Worm (Caenorhabditis elegans) whole organism, L3 larva: ENCODE data around the gene exp-1.

Source experiments
- aly-2 ChIP-seq: fragments of 150-350 bp; optimal IDR thresholded peaks from 2 replicates; lab custom pipeline; 2014; ENCODE audit warnings: missing biosample characterization, missing genetic modification characterization
- ceh-28 ChIP-seq: fragments of 150-350 bp; optimal IDR thresholded peaks from 2 replicates; lab custom pipeline; 2014; ENCODE audit warnings: missing biosample characterization, missing genetic modification reagents, missing genetic modification characterization
- daf-12 ChIP-seq: fragments of 150-350 bp; optimal IDR thresholded peaks from 2 replicates; lab custom pipeline; 2014; ENCODE audit warnings: missing biosample characterization, missing genetic modification reagents, missing genetic modification characterization
- egl-27 ChIP-seq: sonication (generic microtip); optimal IDR thresholded peaks from 4 replicates; lab custom pipeline; 2017; ENCODE audit warnings: missing biosample characterization, missing genetic modification reagents, missing genetic modification characterization
- elt-1 ChIP-seq: fragments of 150-350 bp; optimal IDR thresholded peaks from 2 replicates; lab custom pipeline; 2014; ENCODE audit warnings: missing biosample characterization, missing genetic modification characterization
- elt-2 ChIP-seq: sonication (generic microtip); optimal IDR thresholded peaks from 2 replicates; lab custom pipeline; 2016; ENCODE audit warnings: missing genetic modification reagents, mild to moderate bottlenecking, missing genetic modification characterization, missing compliant biosample characterization
- elt-3 ChIP-seq, 3 experiments: fragments of 150-350 bp in 1 of 3; sonication (generic microtip) in 2 of 3; optimal IDR thresholded peaks; 2 replicates in 2 of 3; 4 replicates in 1 of 3; lab custom pipeline; 2014 to 2017; ENCODE audit warnings: missing biosample characterization in 3 of 3, missing genetic modification characterization in 3 of 3
- eor-1 ChIP-seq, 2 experiments: fragments of 150-350 bp; optimal IDR thresholded peaks; 2 replicates each; lab custom pipeline; 2014 to 2018; ENCODE audit warnings: missing biosample characterization in 2 of 2, missing genetic modification characterization in 2 of 2
- fkh-10 ChIP-seq: sonication (generic microtip); optimal IDR thresholded peaks from 2 replicates; lab custom pipeline; 2017; ENCODE audit warnings: missing biosample characterization, missing genetic modification reagents, missing genetic modification characterization
- fkh-2 ChIP-seq: fragments of 150-350 bp; optimal IDR thresholded peaks from 2 replicates; lab custom pipeline; 2014; ENCODE audit warnings: missing biosample characterization, missing genetic modification reagents, missing genetic modification characterization
- fos-1 ChIP-seq: fragments of 150-350 bp; optimal IDR thresholded peaks from 2 replicates; lab custom pipeline; 2014; ENCODE audit warnings: missing biosample characterization, missing genetic modification characterization
- jun-1 ChIP-seq: fragments of 150-350 bp; optimal IDR thresholded peaks from 2 replicates; lab custom pipeline; 2014; ENCODE audit warnings: missing biosample characterization, missing genetic modification reagents, missing genetic modification characterization
- lin-15B ChIP-seq: fragments of 150-350 bp; optimal IDR thresholded peaks from 2 replicates; lab custom pipeline; 2014; ENCODE audit warnings: missing biosample characterization, missing genetic modification characterization
- lin-39 ChIP-seq: fragments of 150-350 bp; optimal IDR thresholded peaks from 2 replicates; lab custom pipeline; 2018; ENCODE audit warnings: missing biosample characterization, missing genetic modification reagents, missing genetic modification characterization
- lsy-12 ChIP-seq: sonication (generic microtip); optimal IDR thresholded peaks from 2 replicates; lab custom pipeline; 2016; ENCODE audit warnings: mild to moderate bottlenecking, missing genetic modification characterization, missing compliant biosample characterization
- mml-1 ChIP-seq: fragments of 150-350 bp; sonication (generic microtip); optimal IDR thresholded peaks from 3 replicates; lab custom pipeline; 2014; ENCODE audit warnings: missing biosample characterization, missing genetic modification characterization
- nfya-1 ChIP-seq: sonication (generic microtip); optimal IDR thresholded peaks from 2 replicates; lab custom pipeline; 2017; ENCODE audit warnings: missing genetic modification characterization, mild to moderate bottlenecking, missing compliant biosample characterization, antibody characterized with exemption, moderate library complexity; ENCODE audit not compliant: insufficient read depth
- nhr-11 ChIP-seq: fragments of 150-350 bp; optimal IDR thresholded peaks from 2 replicates; lab custom pipeline; 2014; ENCODE audit warnings: missing biosample characterization, missing genetic modification characterization
- nhr-12 ChIP-seq: fragments of 150-350 bp; optimal IDR thresholded peaks from 2 replicates; lab custom pipeline; 2014; ENCODE audit warnings: missing biosample characterization, missing genetic modification characterization
- nhr-237 ChIP-seq: fragments of 150-350 bp; optimal IDR thresholded peaks from 2 replicates; lab custom pipeline; 2014; ENCODE audit warnings: missing biosample characterization, missing genetic modification characterization
- nhr-25 ChIP-seq: sonication (generic microtip); optimal IDR thresholded peaks from 2 replicates; lab custom pipeline; 2017; ENCODE audit warnings: missing biosample characterization, missing genetic modification characterization
- nhr-28 ChIP-seq: fragments of 150-350 bp; optimal IDR thresholded peaks from 2 replicates; lab custom pipeline; 2014; ENCODE audit warnings: missing biosample characterization, missing genetic modification characterization
- nhr-43 ChIP-seq: sonication (generic microtip); optimal IDR thresholded peaks from 2 replicates; lab custom pipeline; 2016; ENCODE audit warnings: mild to moderate bottlenecking, missing genetic modification characterization, missing compliant biosample characterization; ENCODE audit not compliant: poor library complexity, severe bottlenecking
- nhr-76 ChIP-seq: fragments of 150-350 bp; sonication (generic microtip); optimal IDR thresholded peaks from 5 replicates; lab custom pipeline; 2014; ENCODE audit warnings: missing biosample characterization, missing genetic modification characterization
- pha-4 ChIP-seq: fragments of 150-350 bp; optimal IDR thresholded peaks from 2 replicates; lab custom pipeline; 2014; ENCODE audit warnings: missing biosample characterization, missing genetic modification reagents, missing genetic modification characterization
- pqm-1 ChIP-seq: fragments of 150-350 bp; optimal IDR thresholded peaks from 2 replicates; lab custom pipeline; 2017; ENCODE audit warnings: missing biosample characterization, missing genetic modification characterization, inconsistent platforms
- sea-2 ChIP-seq: fragments of 150-350 bp; sonication (generic microtip); optimal IDR thresholded peaks from 4 replicates; lab custom pipeline; 2014; ENCODE audit warnings: missing biosample characterization, missing genetic modification reagents, missing genetic modification characterization
- skn-1 ChIP-seq: fragments of 150-350 bp; optimal IDR thresholded peaks from 2 replicates; lab custom pipeline; 2014; ENCODE audit warnings: missing biosample characterization, missing genetic modification characterization
- snpc-4 ChIP-seq: fragments of 150-350 bp; optimal IDR thresholded peaks from 2 replicates; lab custom pipeline; 2014; ENCODE audit warnings: missing biosample characterization, missing genetic modification characterization
- tbx-2 ChIP-seq: sonication (generic microtip); optimal IDR thresholded peaks from 2 replicates; lab custom pipeline; 2016; ENCODE audit warnings: mild to moderate bottlenecking, missing genetic modification characterization, missing compliant biosample characterization
- unc-39 ChIP-seq: sonication (generic microtip); optimal IDR thresholded peaks from 4 replicates; lab custom pipeline; 2017; ENCODE audit warnings: missing biosample characterization, missing genetic modification characterization
- unc-62 ChIP-seq: fragments of 150-350 bp; sonication (generic microtip); optimal IDR thresholded peaks from 4 replicates; lab custom pipeline; 2014; ENCODE audit warnings: missing biosample characterization, missing genetic modification reagents, missing genetic modification characterization
- zag-1 ChIP-seq: fragments of 150-350 bp; optimal IDR thresholded peaks from 2 replicates; lab custom pipeline; 2014; ENCODE audit warnings: missing biosample characterization, missing genetic modification characterization
- ztf-11 ChIP-seq: fragments of 150-350 bp; optimal IDR thresholded peaks from 2 replicates; lab custom pipeline; 2014; ENCODE audit warnings: missing biosample characterization, missing genetic modification characterization
- ztf-4 ChIP-seq: fragments of 150-350 bp; optimal IDR thresholded peaks from 2 replicates; lab custom pipeline; 2014; ENCODE audit warnings: missing biosample characterization, missing genetic modification characterization

exp-1 gene

DNA sequence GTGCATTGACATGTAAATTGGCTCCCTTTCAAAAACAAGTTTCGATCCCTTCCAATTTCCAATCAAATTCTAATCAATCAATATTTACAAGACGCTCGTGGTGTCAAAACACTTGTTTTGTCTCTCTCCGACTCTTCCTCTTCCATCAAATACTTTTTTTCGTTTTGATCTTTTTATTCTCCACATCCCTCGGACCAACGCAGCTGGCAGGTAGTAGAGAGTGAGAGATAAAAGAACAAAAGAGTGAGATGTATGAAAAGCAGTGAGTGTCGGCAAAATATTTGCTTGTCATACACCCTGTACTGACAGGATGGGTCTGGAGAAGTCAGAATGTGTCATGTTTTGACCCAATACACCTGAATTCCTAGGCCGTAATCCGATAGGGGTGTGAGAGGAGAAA, 24.2 kb downstream of the exp-1 start:
- no peak for TF ChIP-seq lin-15B (tag; lab: Kevin White, UChicago)

DNA sequence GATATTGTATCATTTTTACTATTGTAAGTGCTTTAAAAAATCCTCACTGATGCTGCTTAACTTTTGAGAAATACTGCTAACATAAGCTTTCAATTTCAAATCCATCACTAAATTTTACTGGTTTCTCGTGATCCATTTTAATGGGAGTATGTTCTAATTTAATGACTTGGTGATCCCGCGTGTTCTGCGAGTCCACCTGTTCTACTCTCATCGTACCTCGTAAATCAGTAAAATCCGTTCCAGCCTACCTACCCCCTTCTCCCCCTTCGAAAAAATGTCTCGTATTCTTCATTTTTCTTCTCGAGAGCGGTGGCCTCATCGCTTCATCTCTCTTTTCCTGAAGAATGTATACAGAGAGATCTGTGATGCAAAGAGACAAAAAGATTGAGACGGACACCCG, 25.4 kb downstream of the exp-1 start:
- TF ChIP-seq egl-27 (tag; lab: Kevin White, UChicago) (no peak), daf-12 (tag; lab: Kevin White, UChicago) (no peak), elt-2 (tag; lab: Kevin White, UChicago) (no peak), nhr-237 (no peak), sea-2 (GFP tag; lab: Kevin White, UChicago) (no peak), snpc-4 (no peak), pqm-1 (tag; lab: Kevin White, UChicago) (no peak), zag-1 (tag; lab: Kevin White, UChicago) (no peak), ceh-28 (tag; lab: Kevin White, UChicago) (no peak), nhr-25 (tag; lab: Kevin White, UChicago) (no peak), skn-1 (tag; lab: Kevin White, UChicago) (no peak), pha-4 (tag; lab: Kevin White, UChicago) (no peak), unc-39 (tag; lab: Kevin White, UChicago) (no peak), aly-2 (no peak), fkh-2 (tag; lab: Kevin White, UChicago) (no peak), unc-62 (no peak)

DNA sequence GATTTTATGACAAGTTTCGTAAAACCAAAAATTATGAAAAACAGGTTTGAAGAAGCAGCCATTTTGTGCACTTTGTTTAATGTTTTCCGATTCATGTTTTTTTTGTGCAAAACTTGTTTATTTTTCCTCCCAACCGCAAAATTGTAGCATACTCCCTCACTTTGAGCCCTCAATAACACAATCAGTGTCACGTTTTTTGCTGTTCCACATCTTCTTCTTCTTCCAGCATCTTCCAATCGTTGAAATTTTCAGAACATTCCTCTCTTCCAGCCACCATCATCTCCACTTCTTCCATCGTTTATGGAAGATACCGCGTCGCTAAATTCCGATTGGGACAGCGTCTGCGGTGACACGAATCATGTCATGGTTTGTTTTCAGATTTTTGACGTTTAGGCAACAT, 28.3 kb downstream of the exp-1 start, which contains the start of gene abts-3:
Gene abts-3 (plus strand): TSS at position 301 of the 400 bp plus-strand sequence.
- TF ChIP-seq zag-1 (tag; lab: Kevin White, UChicago) (no peak), ztf-4 (tag; lab: Kevin White, UChicago) (no peak), nhr-76 (tag; lab: Kevin White, UChicago) (no peak), nhr-25 (tag; lab: Kevin White, UChicago) (no peak), jun-1 (tag; lab: Kevin White, UChicago) (no peak), elt-3 (tag; optimal IDR thresholded peaks at IDR 0.05; lab: Kevin White, UChicago) (no peak), elt-1 (no peak), egl-27 (tag; lab: Kevin White, UChicago) (no peak), fkh-10 (GFP tag; lab: Kevin White, UChicago) (no peak), nhr-11 (tag; lab: Kevin White, UChicago) (no peak), lsy-12 (no peak), skn-1 (tag; lab: Kevin White, UChicago) (no peak), nhr-28 (tag; lab: Kevin White, UChicago) (no peak), lin-39 (tag; lab: Kevin White, UChicago) (no peak), nhr-237 (no peak), unc-62 (no peak), pqm-1 (tag; lab: Kevin White, UChicago) (no peak), fos-1 (no peak), elt-2 (tag; lab: Kevin White, UChicago) (no peak)

DNA sequence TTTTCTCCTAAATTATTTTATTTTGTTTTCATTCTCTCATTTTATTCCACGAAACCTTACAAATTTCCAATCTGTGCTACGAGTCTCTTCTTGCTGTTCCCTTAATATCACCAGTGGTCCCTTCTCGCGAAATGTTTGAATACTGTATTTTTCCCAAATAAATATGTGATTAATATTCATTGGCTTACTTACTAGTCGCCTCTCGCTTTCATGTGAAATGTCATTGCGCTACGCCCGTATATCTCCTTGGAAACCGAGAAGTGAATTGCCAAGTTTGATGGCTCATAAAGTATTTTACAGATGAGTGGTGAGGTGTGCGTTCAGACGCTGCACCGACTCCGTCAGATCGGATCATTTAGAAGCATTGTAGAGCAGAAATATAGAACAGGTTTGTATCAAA, 35.6 kb downstream of the exp-1 start, which contains the start of gene rars-2:
Gene rars-2 (plus strand): TSS at position 301 of the 400 bp plus-strand sequence.
- TF ChIP-seq aly-2 (no peak), nhr-12 (no peak), elt-2 (tag; lab: Kevin White, UChicago) (no peak), ceh-28 (tag; lab: Kevin White, UChicago) (no peak), nfya-1 (tag; lab: Kevin White, UChicago) (no peak), fos-1 (no peak), unc-62 (no peak), nhr-43 (tag; lab: Kevin White, UChicago) (peak; percentile 11), elt-3 (tag; optimal IDR thresholded peaks at IDR 0.05; lab: Kevin White, UChicago) (no peak)

DNA sequence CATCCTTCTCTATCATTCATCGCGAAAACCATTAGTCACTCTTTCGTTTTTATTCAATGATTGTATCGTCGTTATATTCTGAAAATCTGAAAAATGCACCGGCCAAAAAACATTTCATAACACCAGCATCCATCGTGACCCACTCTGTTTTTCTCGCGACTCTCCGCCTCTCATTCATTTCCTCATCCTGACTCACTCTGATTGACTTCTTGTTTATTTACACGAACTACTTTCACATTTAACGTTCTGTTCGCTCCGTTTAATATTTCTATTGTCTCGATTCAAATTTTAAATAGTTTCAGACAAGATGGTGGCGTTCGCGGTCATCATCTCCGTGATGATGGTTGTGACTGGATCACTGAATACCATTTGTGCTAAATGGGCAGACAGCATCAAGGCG, 37.4 kb downstream of the exp-1 start, which contains the start of gene C29H12.2:
Gene C29H12.2 (plus strand): TSS at position 297 of the 400 bp plus-strand sequence.
- TF ChIP-seq eor-1 (tag; optimal IDR thresholded peaks at IDR 0.05; lab: Kevin White, UChicago) (no peak), ztf-11 (tag; lab: Kevin White, UChicago) (no peak), tbx-2 (no peak), pha-4 (tag; lab: Kevin White, UChicago) (peak; percentile 29), daf-12 (tag; lab: Kevin White, UChicago) (no peak), lin-15B (tag; lab: Kevin White, UChicago) (no peak), lin-39 (tag; lab: Kevin White, UChicago) (no peak), nhr-237 (no peak), mml-1 (tag; lab: Kevin White, UChicago) (no peak)
